Worm (Caenorhabditis elegans) whole organism, L3 larva: ENCODE results near the gene pals-19.

ENCODE experiments used
- ceh-16 ChIP-seq: sonication (generic microtip); optimal IDR thresholded peaks from 2 replicates; lab custom pipeline; 2017; ENCODE audit warnings: missing biosample characterization, missing genetic modification characterization
- ceh-82 ChIP-seq: fragments of 150-350 bp; optimal IDR thresholded peaks from 2 replicates; lab custom pipeline; 2014; ENCODE audit warnings: missing biosample characterization, missing genetic modification characterization
- daf-12 ChIP-seq: fragments of 150-350 bp; optimal IDR thresholded peaks from 2 replicates; lab custom pipeline; 2014; ENCODE audit warnings: missing biosample characterization, missing genetic modification reagents, missing genetic modification characterization
- egl-27 ChIP-seq: sonication (generic microtip); optimal IDR thresholded peaks from 4 replicates; lab custom pipeline; 2017; ENCODE audit warnings: missing biosample characterization, missing genetic modification reagents, missing genetic modification characterization
- nhr-11 ChIP-seq: fragments of 150-350 bp; optimal IDR thresholded peaks from 2 replicates; lab custom pipeline; 2014; ENCODE audit warnings: missing biosample characterization, missing genetic modification characterization
- nhr-67 ChIP-seq: fragments of 150-350 bp; optimal IDR thresholded peaks from 2 replicates; lab custom pipeline; 2014; ENCODE audit warnings: missing biosample characterization, missing genetic modification characterization
- skn-1 ChIP-seq: fragments of 150-350 bp; optimal IDR thresholded peaks from 2 replicates; lab custom pipeline; 2014; ENCODE audit warnings: missing biosample characterization, missing genetic modification characterization

pals-19 gene

DNA sequence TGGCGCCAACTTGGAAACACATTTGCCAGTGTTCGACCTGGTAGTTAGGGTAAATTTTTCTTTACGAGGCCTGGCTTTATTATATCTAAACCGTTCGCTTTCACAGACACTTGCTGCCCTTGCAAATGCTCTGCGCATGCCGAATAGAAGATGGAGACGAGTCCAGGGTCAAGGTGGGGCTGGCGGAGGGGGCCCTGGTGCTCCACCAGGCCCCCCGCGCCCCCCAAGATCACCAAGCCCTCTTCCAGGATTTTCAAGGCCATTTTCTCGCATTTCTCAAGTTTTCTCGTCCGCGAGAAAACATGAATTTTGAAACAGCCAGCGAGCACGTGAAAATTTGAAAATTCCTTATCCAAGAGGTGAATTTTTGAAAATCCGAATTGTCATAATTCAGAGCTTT, 37.9 kb downstream of the pals-19 start:
- TF ChIP-seq egl-27 (tag; lab: Kevin White, UChicago): no peak

- TF ChIP-seq daf-12 (tag; lab: Kevin White, UChicago) (no peak), ceh-82 (tag; lab: Kevin White, UChicago) (no peak), ceh-16 (tag; lab: Kevin White, UChicago) (no peak), nhr-67 (tag; lab: Kevin White, UChicago) (no peak), nhr-11 (no peak), skn-1 (tag; lab: Kevin White, UChicago) (no peak)
- TF ChIP-seq, all 47 proteins: peak for 0
Observed at ce11 chrIII:1446747-1447146, 45.0 kb downstream of the pals-19 start.
